Worm (Caenorhabditis elegans) whole organism, mixed stage, embryonic: ENCODE measurements around the gene C25A6.1.

Experiments used
- M03D4.4 ChIP-seq: sonication (generic microtip); optimal IDR thresholded peaks from 2 replicates; lab custom pipeline; 2017; ENCODE audit warnings: mild to moderate bottlenecking, missing genetic modification characterization, missing compliant biosample characterization
- bed-3 ChIP-seq: fragments of 200-800 bp; sonication (Bioruptor generic); optimal IDR thresholded peaks from 3 replicates; lab custom pipeline; 2018; ENCODE audit warnings: mild to moderate bottlenecking, missing genetic modification characterization, moderate library complexity, missing compliant biosample characterization
- blmp-1 ChIP-seq: fragments of 150-350 bp; optimal IDR thresholded peaks from 2 replicates; lab custom pipeline; 2014; ENCODE audit warnings: missing biosample characterization, missing genetic modification characterization
- ceh-39 ChIP-seq: fragments of 150-350 bp; optimal IDR thresholded peaks from 2 replicates; lab custom pipeline; 2014; ENCODE audit warnings: missing biosample characterization, missing genetic modification characterization
- ceh-43 ChIP-seq: fragments of 200-800 bp; sonication (Bioruptor generic); optimal IDR thresholded peaks from 2 replicates; lab custom pipeline; 2018; ENCODE audit warnings: mild to moderate bottlenecking, missing genetic modification characterization, moderate library complexity, missing compliant biosample characterization
- ceh-83 ChIP-seq: fragments of 200-800 bp; sonication (Bioruptor generic); optimal IDR thresholded peaks from 2 replicates; lab custom pipeline; 2018; ENCODE audit warnings: mild to moderate bottlenecking, missing genetic modification characterization, missing compliant biosample characterization
- ces-1 ChIP-seq: fragments of 150-350 bp; optimal IDR thresholded peaks from 2 replicates; lab custom pipeline; 2014; ENCODE audit warnings: missing biosample characterization, missing genetic modification reagents, missing genetic modification characterization
- cnd-1 ChIP-seq: fragments of 200-800 bp; sonication (Bioruptor generic); optimal IDR thresholded peaks from 2 replicates; lab custom pipeline; 2018; ENCODE audit warnings: mild to moderate bottlenecking, missing genetic modification characterization, missing compliant biosample characterization
- drap-1 ChIP-seq: fragments of 200-800 bp; sonication (Bioruptor generic); optimal IDR thresholded peaks from 3 replicates; lab custom pipeline; 2018; ENCODE audit warnings: mild to moderate bottlenecking, missing genetic modification characterization, missing compliant biosample characterization
- elt-1 ChIP-seq: sonication (generic microtip); optimal IDR thresholded peaks from 2 replicates; lab custom pipeline; 2017; ENCODE audit warnings: missing genetic modification characterization, mild to moderate bottlenecking, missing compliant biosample characterization, antibody characterized with exemption, moderate library complexity, borderline replicate concordance; ENCODE audit not compliant: insufficient read depth
- elt-3 ChIP-seq: fragments of 150-350 bp; optimal IDR thresholded peaks from 2 replicates; lab custom pipeline; 2014; ENCODE audit warnings: missing biosample characterization, missing genetic modification characterization
- flh-1 ChIP-seq: fragments of 200-800 bp; sonication (Bioruptor generic); optimal IDR thresholded peaks from 2 replicates; lab custom pipeline; 2018; ENCODE audit warnings: mild to moderate bottlenecking, missing genetic modification characterization, moderate library complexity, missing compliant biosample characterization
- ham-2 ChIP-seq: fragments of 200-800 bp; sonication (Bioruptor generic); optimal IDR thresholded peaks from 2 replicates; lab custom pipeline; 2018; ENCODE audit warnings: mild to moderate bottlenecking, missing genetic modification characterization, missing compliant biosample characterization
- hlh-1 ChIP-seq: fragments of 150-350 bp; optimal IDR thresholded peaks from 2 replicates; lab custom pipeline; 2014; ENCODE audit warnings: missing biosample characterization, missing genetic modification reagents, missing genetic modification characterization
- lin-13 ChIP-seq: fragments of 150-350 bp; optimal IDR thresholded peaks from 2 replicates; lab custom pipeline; 2014; ENCODE audit warnings: missing biosample characterization, missing genetic modification characterization
- lin-32 ChIP-seq: fragments of 200-800 bp; sonication (Bioruptor generic); optimal IDR thresholded peaks from 2 replicates; lab custom pipeline; 2018; ENCODE audit warnings: mild to moderate bottlenecking, missing genetic modification characterization, missing compliant biosample characterization
- lsy-2 ChIP-seq: fragments of 150-350 bp; optimal IDR thresholded peaks from 2 replicates; lab custom pipeline; 2014; ENCODE audit warnings: missing biosample characterization, missing genetic modification characterization
- mab-5 ChIP-seq: fragments of 150-350 bp; optimal IDR thresholded peaks from 2 replicates; lab custom pipeline; 2014; ENCODE audit warnings: missing biosample characterization, missing genetic modification characterization
- mep-1 ChIP-seq: fragments of 150-350 bp; optimal IDR thresholded peaks from 2 replicates; lab custom pipeline; 2017; ENCODE audit warnings: missing biosample characterization, missing genetic modification reagents, missing genetic modification characterization, inconsistent platforms
- nhr-12 ChIP-seq: fragments of 150-350 bp; optimal IDR thresholded peaks from 2 replicates; lab custom pipeline; 2014; ENCODE audit warnings: missing biosample characterization, missing genetic modification characterization
- nhr-237 ChIP-seq: fragments of 150-350 bp; optimal IDR thresholded peaks from 2 replicates; lab custom pipeline; 2014; ENCODE audit warnings: missing biosample characterization, missing genetic modification characterization
- nhr-28 ChIP-seq: fragments of 150-350 bp; optimal IDR thresholded peaks from 2 replicates; lab custom pipeline; 2014; ENCODE audit warnings: missing biosample characterization, missing genetic modification characterization
- nhr-76 ChIP-seq: sonication (generic microtip); optimal IDR thresholded peaks from 2 replicates; lab custom pipeline; 2017; ENCODE audit warnings: missing biosample characterization, missing genetic modification characterization
- pha-4 ChIP-seq: fragments of 150-350 bp; optimal IDR thresholded peaks from 2 replicates; lab custom pipeline; 2018; ENCODE audit warnings: missing biosample characterization, missing genetic modification reagents, missing genetic modification characterization
- snpc-4 ChIP-seq: fragments of 150-350 bp; optimal IDR thresholded peaks from 2 replicates; lab custom pipeline; 2014; ENCODE audit warnings: missing biosample characterization, missing genetic modification characterization
- sptf-1 ChIP-seq: sonication (generic microtip); optimal IDR thresholded peaks from 2 replicates; lab custom pipeline; 2017; ENCODE audit warnings: mild to moderate bottlenecking, missing genetic modification characterization, moderate library complexity, missing compliant biosample characterization
- tbx-8 ChIP-seq: fragments of 200-800 bp; sonication (Bioruptor generic); optimal IDR thresholded peaks from 2 replicates; lab custom pipeline; 2018; ENCODE audit warnings: mild to moderate bottlenecking, missing genetic modification characterization, moderate library complexity, missing compliant biosample characterization
- unc-120 ChIP-seq: sonication (generic microtip); optimal IDR thresholded peaks from 2 replicates; lab custom pipeline; 2017; ENCODE audit warnings: missing genetic modification characterization, missing compliant biosample characterization; ENCODE audit not compliant: poor library complexity, severe bottlenecking
- unc-62 ChIP-seq: fragments of 150-350 bp; optimal IDR thresholded peaks from 2 replicates; lab custom pipeline; 2014; ENCODE audit warnings: missing biosample characterization, missing genetic modification reagents, missing genetic modification characterization
- zip-8 ChIP-seq: fragments of 150-350 bp; optimal IDR thresholded peaks from 2 replicates; lab custom pipeline; 2014; ENCODE audit warnings: missing biosample characterization, missing genetic modification characterization
- ztf-11 ChIP-seq: fragments of 150-350 bp; optimal IDR thresholded peaks from 2 replicates; lab custom pipeline; 2014; ENCODE audit warnings: missing biosample characterization, missing genetic modification characterization

Gene C25A6.1

DNA sequence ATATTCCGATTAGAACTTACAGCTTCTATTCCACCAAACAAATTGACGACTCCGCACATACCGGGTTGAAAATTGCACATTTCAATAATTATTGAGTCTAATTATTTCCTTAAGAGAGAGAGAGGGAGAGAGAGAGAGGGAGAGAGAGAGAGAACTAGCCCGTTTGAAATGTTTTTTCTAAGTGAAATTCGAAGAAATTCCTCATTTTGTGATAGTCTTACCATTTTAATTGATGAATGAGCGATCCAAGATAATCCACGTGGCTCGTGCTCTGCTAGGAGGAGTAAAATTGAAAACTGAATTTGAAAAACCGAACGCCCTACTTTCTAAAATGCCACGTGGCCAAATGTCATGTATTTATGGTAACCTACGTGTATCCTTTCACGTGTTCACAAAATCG, 24.2 kb downstream of the C25A6.1 start, which contains the start of gene F08F3.8:
TSS of gene F08F3.8 (minus strand) at position 101 of the 400 bp plus-strand sequence.
- TF ChIP-seq bed-3 (no peak), pha-4 (tag; lab: Kevin White, UChicago) (no peak), cnd-1 (tag; lab: Kevin White, UChicago) (no peak), M03D4.4 (tag; lab: Kevin White, UChicago) (no peak), nhr-237 (no peak), tbx-8 (GFP tag; lab: Kevin White, UChicago) (no peak), nhr-28 (tag; lab: Kevin White, UChicago) (no peak), lin-32 (GFP tag; lab: Kevin White, UChicago) (no peak), unc-120 (tag; lab: Kevin White, UChicago) (no peak), snpc-4 (tag; lab: Kevin White, UChicago) (no peak), blmp-1 (tag; lab: Kevin White, UChicago) (no peak), mab-5 (tag; lab: Kevin White, UChicago) (no peak), zip-8 (tag; lab: Kevin White, UChicago) (no peak), ceh-39 (tag; lab: Kevin White, UChicago) (no peak)

DNA sequence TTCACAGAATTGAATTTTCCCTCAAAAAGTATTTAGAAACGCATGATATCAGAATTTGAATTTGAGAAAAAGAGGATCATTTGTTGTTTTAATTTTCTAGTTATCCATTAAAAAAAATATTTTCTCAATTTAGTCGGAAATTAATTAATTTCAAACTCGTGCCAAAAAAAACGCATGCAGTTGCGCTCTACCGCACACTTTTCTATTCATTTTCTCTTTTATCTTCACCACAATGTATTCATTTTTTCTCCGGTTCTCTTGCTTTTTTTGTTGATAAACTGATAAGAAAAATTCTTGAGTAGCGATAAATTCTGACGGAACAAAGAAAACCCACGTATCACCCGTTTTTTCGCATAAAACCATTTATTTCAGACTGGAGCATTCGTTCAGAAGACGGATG, 24.7 kb downstream of the C25A6.1 start, which contains the start of gene acl-6:
TSS of gene acl-6 (plus strand) at position 367 of the 400 bp plus-strand sequence.
- TF ChIP-seq pha-4 (tag; lab: Kevin White, UChicago) (no peak), ceh-83 (GFP tag; lab: Kevin White, UChicago) (no peak), elt-1 (tag; lab: Kevin White, UChicago) (no peak), lsy-2 (no peak), zip-8 (tag; lab: Kevin White, UChicago) (no peak), snpc-4 (tag; lab: Kevin White, UChicago) (no peak), blmp-1 (tag; lab: Kevin White, UChicago) (no peak), lin-32 (GFP tag; lab: Kevin White, UChicago) (no peak), nhr-28 (tag; lab: Kevin White, UChicago) (no peak)

DNA sequence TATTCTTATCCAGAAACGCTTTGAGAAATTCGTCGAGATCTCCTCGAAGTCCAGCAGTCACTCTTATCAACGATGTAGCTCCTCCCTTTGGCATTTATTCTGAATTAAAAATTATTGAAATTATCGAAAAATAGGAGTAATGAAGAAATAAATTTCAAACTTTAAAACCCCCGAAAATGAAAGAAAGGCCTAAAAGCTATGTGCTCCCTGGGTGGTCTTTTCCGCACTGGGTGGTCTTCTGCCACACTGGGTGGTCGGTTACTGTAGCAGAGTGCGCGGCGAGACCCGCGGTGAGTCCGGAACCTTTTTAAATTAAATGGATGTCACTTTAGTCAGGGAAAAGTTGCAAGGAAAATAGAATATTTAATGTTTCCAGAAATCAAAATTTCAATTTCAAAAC, 30.7 kb downstream of the C25A6.1 start, which contains the start of gene snpc-1.3:
TSS of gene snpc-1.3 (minus strand) at position 101 of the 400 bp plus-strand sequence.
- TF ChIP-seq zip-8 (tag; lab: Kevin White, UChicago) (no peak), mep-1 (tag; lab: Kevin White, UChicago) (no peak), mab-5 (tag; lab: Kevin White, UChicago) (no peak), lin-13 (tag; lab: Kevin White, UChicago) (no peak), ztf-11 (tag; lab: Kevin White, UChicago) (no peak), hlh-1 (no peak), nhr-76 (tag; lab: Kevin White, UChicago) (no peak), ceh-83 (GFP tag; lab: Kevin White, UChicago) (no peak), elt-1 (tag; lab: Kevin White, UChicago) (no peak), tbx-8 (GFP tag; lab: Kevin White, UChicago) (no peak), ceh-43 (GFP tag; lab: Kevin White, UChicago) (no peak), M03D4.4 (tag; lab: Kevin White, UChicago) (no peak), blmp-1 (tag; lab: Kevin White, UChicago) (no peak), lsy-2 (no peak), flh-1 (GFP tag; lab: Kevin White, UChicago) (no peak)

DNA sequence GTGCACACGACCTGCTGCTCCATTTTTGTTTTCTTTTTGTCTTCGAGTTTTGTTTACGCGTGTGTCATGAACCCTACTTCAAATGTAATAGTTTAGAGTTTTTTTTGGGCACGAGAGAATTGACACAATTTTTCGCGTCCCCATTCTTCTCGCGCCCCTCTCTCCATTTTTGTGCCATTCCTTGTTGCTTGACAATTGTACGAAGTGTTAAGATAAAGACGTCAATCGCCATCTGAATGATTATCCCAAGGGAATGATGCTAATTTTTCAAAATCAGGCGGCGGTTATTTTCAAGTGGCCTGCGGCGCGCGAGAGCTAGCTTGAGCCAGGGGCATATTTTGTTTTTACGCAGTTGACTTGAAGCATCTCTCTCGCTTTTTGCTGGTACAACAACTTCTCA, 34.0 kb downstream of the C25A6.1 start:
- TF ChIP-seq elt-3: no peak
- TF ChIP-seq ces-1 (GFP tag; lab: Kevin White, UChicago): no peak
- TF ChIP-seq sptf-1: no peak
- TF ChIP-seq ham-2 (GFP tag; lab: Kevin White, UChicago): no peak
- no peak for TF ChIP-seq blmp-1 (tag; lab: Kevin White, UChicago)
- TF ChIP-seq bed-3: no peak
- TF ChIP-seq lsy-2: no peak
- no peak for TF ChIP-seq nhr-28 (tag; lab: Kevin White, UChicago)
- no peak for TF ChIP-seq nhr-237
- no peak for TF ChIP-seq zip-8 (tag; lab: Kevin White, UChicago)
- no peak for TF ChIP-seq nhr-12 (tag; lab: Kevin White, UChicago)
- no peak for TF ChIP-seq unc-120 (tag; lab: Kevin White, UChicago)
- no peak for TF ChIP-seq unc-62 (GFP tag; lab: Kevin White, UChicago)
- TF ChIP-seq mab-5 (tag; lab: Kevin White, UChicago): no peak
- TF ChIP-seq nhr-76 (tag; lab: Kevin White, UChicago): no peak
- no peak for TF ChIP-seq drap-1 (GFP tag; lab: Kevin White, UChicago)
